Fruit fly (Drosophila melanogaster) ovary, adult (tissue): ENCODE measurements around the gene CG46280.
A peak's percentile ranks its signal among the peaks of the same experiment; 100 is the strongest.

Experiments used
- CG17801 ChIP-seq: fragments of 200-800 bp; optimal IDR thresholded peaks from 2 replicates; lab custom pipeline; 2019; ENCODE audit warnings: missing biosample characterization, mild to moderate bottlenecking, missing genetic modification characterization, moderate library complexity; ENCODE audit not compliant: partially characterized antibody

CG46280 gene

dm6 chr3R:13015811-13016766 lies 14.4 kb downstream of the CG46280 start:
- no peak for TF ChIP-seq CG17801

DNA sequence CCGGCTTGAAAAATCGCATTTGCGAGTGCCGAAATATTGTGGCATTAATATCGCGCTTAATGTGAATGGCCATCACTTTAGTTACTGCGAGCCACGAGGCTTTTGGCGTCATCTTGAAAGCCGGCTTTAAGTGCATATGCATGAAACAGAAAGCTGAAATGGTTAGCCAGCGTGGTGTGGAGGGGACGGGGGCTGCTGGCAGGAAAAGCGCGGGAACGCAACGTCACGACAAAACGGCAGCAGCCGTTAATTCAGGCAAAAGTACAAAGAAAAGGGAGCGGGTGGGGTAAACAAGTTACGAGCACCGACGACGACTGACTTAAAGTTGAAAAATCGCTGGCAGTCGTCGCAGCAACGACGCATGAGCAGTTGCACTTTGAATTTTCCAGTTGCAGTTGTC lies 15.1 kb downstream of the CG46280 start:
- no peak for TF ChIP-seq CG17801

dm6 chr3R:13014168-13014881 lies 16.1 kb downstream of the CG46280 start:
- TF ChIP-seq CG17801: no peak

DNA sequence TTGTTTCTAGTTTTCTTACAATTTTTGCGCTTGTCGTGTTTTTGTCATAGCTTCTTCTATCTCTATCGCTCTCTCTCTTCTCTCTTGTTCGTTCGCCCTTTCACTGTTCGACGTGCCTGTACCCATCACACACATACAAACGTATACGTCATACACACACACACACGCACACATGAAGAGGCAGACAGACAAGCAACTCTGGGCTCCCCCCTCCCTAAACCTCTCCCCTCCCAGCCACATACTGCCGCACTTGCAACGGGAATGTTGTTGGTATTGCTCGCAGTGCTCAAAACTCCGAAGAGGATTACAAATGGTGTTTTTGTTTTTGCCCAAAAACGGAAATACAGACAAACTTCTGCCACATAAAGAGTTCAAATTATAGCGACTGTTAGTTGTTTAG lies 17.5 kb downstream of the CG46280 start:
- no peak for TF ChIP-seq CG17801

DNA sequence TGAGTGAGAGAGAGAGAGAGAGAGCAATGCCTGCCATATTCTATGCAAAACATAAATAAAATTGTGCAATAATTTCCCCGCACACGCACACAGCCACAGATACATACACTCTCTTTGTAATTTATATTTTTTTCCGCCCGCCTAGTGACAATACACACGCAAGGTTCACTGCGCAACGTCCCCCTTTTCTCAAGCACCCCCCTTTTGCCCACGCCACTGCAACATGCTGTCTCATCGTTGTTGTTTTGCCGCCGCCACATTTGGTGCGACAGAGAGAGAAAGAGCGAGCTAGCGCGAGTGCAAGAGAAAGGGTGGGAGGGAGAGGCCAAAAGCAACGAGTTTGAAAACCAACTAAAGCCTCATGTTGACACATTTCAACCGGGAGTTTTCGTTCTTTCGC lies 18.1 kb downstream of the CG46280 start:
- TF ChIP-seq CG17801: peak; percentile 39

DNA sequence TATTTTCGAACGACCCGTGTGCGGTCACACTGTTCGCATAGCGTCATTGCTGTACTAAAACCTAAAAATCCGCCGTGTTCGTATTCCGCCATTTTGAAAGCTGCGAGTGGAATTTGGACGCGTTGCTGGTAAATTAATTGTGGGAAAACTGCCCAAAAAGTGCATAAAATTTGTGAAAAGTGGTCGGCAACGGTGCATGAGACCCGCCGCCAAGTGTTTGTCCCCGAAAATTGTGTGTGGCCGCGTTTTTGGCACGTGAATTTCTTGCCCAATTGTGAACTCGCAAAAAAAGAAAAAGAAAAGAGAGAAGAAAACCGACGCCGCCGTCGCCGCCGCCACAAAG lies 18.9 kb downstream of the CG46280 start, which contains the start of gene CtBP:
Gene CtBP, plus strand, starts transcription at position 29 of the 343 bp plus-strand sequence.
- no peak for TF ChIP-seq CG17801

DNA sequence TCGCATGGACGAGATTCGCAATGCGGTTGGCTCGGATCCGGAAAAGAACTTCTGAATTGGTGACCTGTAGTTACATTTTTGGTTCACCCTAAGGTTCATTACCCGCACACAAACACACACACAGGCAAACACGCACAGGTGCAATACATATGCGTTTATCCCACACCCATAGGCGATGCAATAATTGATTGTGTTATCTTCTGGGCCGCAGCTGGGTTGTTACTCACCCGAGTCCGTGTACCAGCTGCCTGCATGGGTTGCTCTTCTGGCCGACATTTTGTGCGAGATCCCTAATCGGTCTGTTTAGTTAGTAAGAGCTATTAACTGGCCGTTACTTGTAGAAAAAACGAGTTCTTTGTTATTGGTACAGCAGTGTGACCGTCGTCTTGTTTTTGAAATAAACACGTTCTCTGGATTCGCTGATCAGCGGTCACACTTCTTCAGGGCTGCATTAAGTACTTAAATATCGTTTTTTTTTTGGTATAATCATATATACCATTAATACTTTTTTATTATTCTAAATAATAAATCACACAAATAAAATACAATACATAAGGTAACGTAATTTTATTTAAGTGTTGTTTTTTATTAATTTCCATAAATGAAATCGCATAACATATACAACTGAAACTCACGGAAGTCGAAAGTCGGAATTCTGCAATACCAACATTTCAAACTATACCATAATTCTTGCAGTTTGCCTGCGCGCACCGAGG lies 19.4 kb downstream of the CG46280 start, which contains the start of gene CG8031:
Gene CG8031, minus strand, starts transcription at position 406 of the 716 bp plus-strand sequence.
- peak; percentile 14 for TF ChIP-seq CG17801

DNA sequence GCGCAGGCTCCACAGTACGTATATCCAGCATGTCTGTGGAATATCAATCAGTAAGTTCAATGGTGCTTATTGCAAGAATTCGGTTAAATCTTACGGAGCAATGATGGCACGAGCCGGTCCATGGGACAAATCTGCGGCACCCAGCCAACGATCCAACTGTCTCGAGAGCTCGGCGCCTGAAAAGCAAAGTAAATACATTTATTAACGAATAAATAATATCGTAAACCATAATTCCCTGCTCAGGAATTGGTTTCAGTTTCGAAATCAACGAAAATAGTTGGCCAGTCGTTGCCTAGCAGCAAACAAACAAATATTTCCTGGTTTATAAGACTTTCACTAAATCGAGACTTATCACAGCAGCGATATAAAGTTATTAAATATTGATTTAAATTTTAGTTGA lies 20.9 kb downstream of the CG46280 start, which contains the start of gene CG11656:
Gene CG11656, plus strand, starts transcription at position 301 of the 400 bp plus-strand sequence.
- no peak for TF ChIP-seq CG17801

- TF ChIP-seq CG17801: peak; percentile 17
Observed at dm6 chr3R:12998234-12998591, 32.2 kb downstream of the CG46280 start.

DNA sequence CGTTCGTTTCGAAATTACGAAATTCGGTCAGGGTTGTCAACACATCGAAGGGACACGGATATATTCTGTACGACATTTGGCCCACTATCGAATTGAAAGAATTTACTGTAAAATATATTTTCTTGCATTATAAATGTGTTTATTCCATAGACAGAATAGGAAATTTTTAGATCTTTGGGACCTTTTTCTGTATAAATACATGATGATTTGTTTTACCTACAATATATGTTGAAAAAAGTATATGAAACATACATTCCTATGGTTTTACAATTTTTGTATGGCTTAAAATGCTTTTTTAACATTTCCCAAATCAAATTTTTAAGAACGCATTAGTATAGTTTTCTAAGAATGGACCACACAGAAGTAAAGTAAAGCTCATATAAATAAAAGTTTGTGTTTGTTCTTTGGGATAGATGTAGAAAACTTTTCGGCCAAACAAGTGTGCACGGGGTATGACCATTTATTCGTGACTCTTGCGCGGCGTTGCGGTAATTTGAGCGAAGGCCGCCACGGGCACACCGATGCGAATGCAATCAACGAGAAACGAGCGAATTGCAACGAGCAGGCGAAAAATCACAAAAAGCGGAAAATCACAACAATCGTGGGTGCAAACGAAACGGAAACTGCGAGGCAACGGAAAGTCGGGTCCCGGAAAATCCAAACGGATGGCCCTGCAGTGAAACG lies 32.8 kb downstream of the CG46280 start, which contains the start of the genes CG17327, CG44194 and CG7518:
Gene CG17327, minus strand, starts transcription at position 177 of the 684 bp plus-strand sequence.
Gene CG44194, minus strand, starts transcription at position 177 of the 684 bp plus-strand sequence.
Gene CG7518, plus strand, starts transcription at position 540 of the 684 bp plus-strand sequence.
- no peak for TF ChIP-seq CG17801

- TF ChIP-seq CG17801: peak; percentile 12
Observed at dm6 chr3R:12995522-12995921, 34.9 kb downstream of the CG46280 start, which contains the start of gene CG7488. Gene CG7488, plus strand, starts transcription at chr3R:12995620.

DNA sequence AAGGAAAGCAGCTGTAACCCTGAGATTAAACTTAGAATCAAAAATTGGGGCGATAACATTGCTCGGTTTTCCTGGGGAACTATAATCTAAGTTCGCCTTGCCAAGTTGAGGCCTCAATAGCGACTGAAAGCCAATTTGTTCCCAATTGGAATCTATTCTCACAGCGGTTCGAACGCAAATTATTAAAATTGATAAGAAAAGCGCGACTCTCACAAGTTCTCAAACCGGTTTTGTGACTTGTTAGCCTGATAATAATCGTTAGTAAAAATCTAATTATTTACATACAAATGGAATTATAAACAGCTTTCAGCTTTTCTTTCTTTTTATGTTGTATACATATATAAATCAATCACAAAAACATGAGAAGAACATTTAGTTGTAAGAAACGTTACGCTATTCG lies 35.4 kb downstream of the CG46280 start, which contains the start of gene yellow-f2:
Gene yellow-f2, minus strand, starts transcription at position 101 of the 400 bp plus-strand sequence.
- no peak for TF ChIP-seq CG17801

DNA sequence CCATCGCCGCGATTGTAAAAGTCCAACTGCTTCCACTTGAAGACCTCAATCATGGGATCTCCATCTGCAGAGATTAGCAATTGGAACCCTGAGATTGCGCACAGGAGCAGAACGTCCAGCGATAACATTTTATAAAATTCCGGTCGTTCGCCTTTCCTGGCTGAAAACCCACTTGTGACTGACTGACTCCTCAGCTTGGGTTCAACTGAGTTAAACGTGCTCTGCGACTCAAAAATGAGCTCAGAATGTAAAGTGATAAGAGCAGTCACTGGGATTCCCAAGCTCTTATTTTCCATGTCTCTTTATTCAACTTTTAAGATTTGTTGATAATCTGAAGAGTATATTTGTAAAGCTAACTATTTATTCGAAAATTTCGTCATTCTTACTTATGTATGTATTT lies 37.4 kb downstream of the CG46280 start, which contains the start of gene yellow-f:
Gene yellow-f, minus strand, starts transcription at position 184 of the 400 bp plus-strand sequence.
- no peak for TF ChIP-seq CG17801

- TF ChIP-seq CG17801: no peak
Observed at dm6 chr3R:12988411-12988810, 42.0 kb downstream of the CG46280 start, which contains the start of gene CG14383. Gene CG14383, minus strand, starts transcription at chr3R:12988511.

dm6 chr3R:12985828-12986530 lies 44.5 kb downstream of the CG46280 start, which contains the start of gene CG31342:
Gene CG31342, plus strand, starts transcription at chr3R:12986041.
- TF ChIP-seq CG17801: peak; percentile 48
